Worm (Caenorhabditis elegans) whole organism, early embryonic: ENCODE results near the gene cdc-48.1.

Experiments
- B0310.2 ChIP-seq: sonication (generic microtip); optimal IDR thresholded peaks from 2 replicates; lab custom pipeline; 2016; ENCODE audit warnings: mild to moderate bottlenecking, missing genetic modification characterization, missing compliant biosample characterization
- aly-1 ChIP-seq: sonication (generic microtip); optimal IDR thresholded peaks from 2 replicates; lab custom pipeline; 2016; ENCODE audit warnings: missing genetic modification characterization, missing compliant biosample characterization
- hnd-1 ChIP-seq: sonication (generic microtip); optimal IDR thresholded peaks from 2 replicates; lab custom pipeline; 2016; ENCODE audit warnings: missing genetic modification characterization, missing compliant biosample characterization
- sea-1 ChIP-seq: fragments of 200-800 bp; sonication (Bioruptor generic); conservative IDR thresholded peaks from 2 replicates; pipeline ENCODE4 v1.3.6; 2022; ENCODE audit warnings: missing genetic modification characterization, missing compliant biosample characterization
- tra-4 ChIP-seq: sonication (generic microtip); optimal IDR thresholded peaks from 2 replicates; lab custom pipeline; 2017; ENCODE audit warnings: missing genetic modification characterization, missing compliant biosample characterization

DNA sequence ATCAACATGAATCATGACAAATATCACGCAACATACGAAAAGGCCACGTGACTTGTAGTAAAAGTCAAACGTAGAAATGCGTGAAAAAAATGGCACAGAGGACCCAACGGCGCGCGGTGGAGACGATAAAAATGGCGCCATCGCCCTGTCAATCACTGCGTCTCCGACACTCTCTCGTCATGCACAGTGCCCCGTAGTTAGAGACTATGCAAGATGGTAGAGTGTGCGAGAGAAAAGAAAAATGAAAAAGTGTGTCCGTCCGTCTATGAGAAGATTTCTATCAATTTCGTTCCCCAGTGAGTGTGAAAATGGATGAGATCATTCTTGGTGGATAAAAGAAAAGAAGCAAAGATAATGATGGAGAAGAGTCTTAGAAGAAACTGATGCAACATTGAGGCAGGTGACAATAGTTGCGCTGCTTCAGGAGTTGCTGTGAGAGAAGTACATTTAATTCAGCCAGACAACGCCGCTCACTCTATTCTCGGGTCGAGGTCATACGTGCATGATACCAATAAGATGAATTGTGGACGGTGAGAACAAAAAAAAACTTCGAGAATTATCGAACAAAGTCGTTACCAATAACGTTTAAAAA lies 7.6 kb downstream of the cdc-48.1 start:
- TF ChIP-seq tra-4 (no peak), B0310.2 (tag; lab: Kevin White, UChicago) (no peak), hnd-1 (no peak), sea-1 (GFP tag; lab: Robert Waterston, UW) (no peak), aly-1 (tag; lab: Kevin White, UChicago) (no peak)
